Fruit fly (Drosophila melanogaster) whole organism, embryonic: ENCODE results near the gene Nep2.
A peak's percentile ranks its signal among the peaks of the same experiment; 100 is the strongest.

Experiments used
- Bgb ChIP-seq: fragments of 200-800 bp; sonication (Bioruptor generic); IDR thresholded peaks from 2 replicates; pipeline ENCODE4 v1.3.6; 2022; ENCODE audit warnings: missing biosample characterization, missing genetic modification characterization; ENCODE audit not compliant: partially characterized antibody
- CG11504 ChIP-seq: fragments of 200-800 bp; sonication (Bioruptor generic); optimal IDR thresholded peaks from 3 replicates; lab custom pipeline; 2019; ENCODE audit warnings: missing biosample characterization, mild to moderate bottlenecking, missing genetic modification characterization, moderate library complexity
- CG12104 ChIP-seq: fragments of 200-800 bp; sonication (Bioruptor generic); optimal IDR thresholded peaks from 3 replicates; lab custom pipeline; 2016; ENCODE audit warnings: missing biosample characterization, missing genetic modification characterization
- CG2889 ChIP-seq: fragments of 200-800 bp; sonication (Bioruptor generic); IDR thresholded peaks from 3 replicates; pipeline ENCODE4 v1.3.6; 2022; ENCODE audit warnings: missing biosample characterization, missing genetic modification characterization
- CG32532 ChIP-seq: fragments of 200-800 bp; sonication (Bioruptor generic); IDR thresholded peaks from 2 replicates; pipeline ENCODE4 v1.3.6; 2022; ENCODE audit warnings: missing biosample characterization, missing genetic modification characterization
- CG32767 ChIP-seq: fragments of 200-800 bp; sonication (Bioruptor generic); IDR thresholded peaks from 2 replicates; pipeline ENCODE4 v1.3.6; 2022; ENCODE audit warnings: missing biosample characterization, missing genetic modification characterization
- CG3838 ChIP-seq: fragments of 200-800 bp; sonication (Bioruptor generic); optimal IDR thresholded peaks from 3 replicates; lab custom pipeline; 2016; ENCODE audit warnings: missing biosample characterization, missing genetic modification characterization
- CG3995 ChIP-seq: fragments of 200-800 bp; sonication (Bioruptor generic); optimal IDR thresholded peaks from 3 replicates; lab custom pipeline; 2016; ENCODE audit warnings: missing biosample characterization, missing genetic modification characterization
- CG5180 ChIP-seq: fragments of 200-800 bp; sonication (Bioruptor generic); optimal IDR thresholded peaks from 3 replicates; lab custom pipeline; 2017; ENCODE audit warnings: missing biosample characterization, missing genetic modification characterization, mild to moderate bottlenecking, moderate library complexity, missing genetic modification reagents
- CG7839 ChIP-seq: fragments of 200-800 bp; sonication (Bioruptor generic); optimal IDR thresholded peaks from 3 replicates; lab custom pipeline; 2018; ENCODE audit warnings: missing biosample characterization, mild to moderate bottlenecking, missing genetic modification characterization, moderate library complexity
- CG8359 ChIP-seq: fragments of 200-800 bp; sonication (Bioruptor generic); optimal IDR thresholded peaks from 2 replicates; lab custom pipeline; 2017; ENCODE audit warnings: missing biosample characterization, mild to moderate bottlenecking, missing genetic modification characterization, borderline replicate concordance
- CTCF ChIP-seq: fragments of 200-800 bp; sonication (Bioruptor generic); optimal IDR thresholded peaks from 2 replicates; lab custom pipeline; 2017; ENCODE audit warnings: missing biosample characterization, mild to moderate bottlenecking, missing genetic modification characterization, moderate library complexity
- Dbx ChIP-seq: fragments of 200-800 bp; sonication (Bioruptor generic); IDR thresholded peaks from 3 replicates; pipeline ENCODE4 v1.3.6; 2022; ENCODE audit warnings: missing biosample characterization, missing genetic modification characterization
- Drgx ChIP-seq: fragments of 200-800 bp; sonication (Bioruptor generic); IDR thresholded peaks from 2 replicates; pipeline ENCODE4 v1.3.6; 2022; ENCODE audit warnings: missing biosample characterization, missing genetic modification characterization
- Ets65A ChIP-seq: fragments of 200-800 bp; sonication (Bioruptor generic); peaks from one replicate; lab custom pipeline; 2016; ENCODE audit warnings: missing biosample characterization, missing genetic modification characterization
- Gsc ChIP-seq: fragments of 200-800 bp; sonication (Bioruptor generic); IDR thresholded peaks from 2 replicates; pipeline ENCODE4 v1.3.6; 2022; ENCODE audit warnings: missing biosample characterization, missing genetic modification characterization
- Hr78 ChIP-seq, 2 experiments: fragments of 200-800 bp in 1 of 2; fragments of >200 bp in 1 of 2; sonication (Bioruptor generic) in 1 of 2; optimal IDR thresholded peaks; 2 replicates each; lab custom pipeline; 2017 to 2019; ENCODE audit warnings: missing biosample characterization in 2 of 2, missing genetic modification characterization in 2 of 2, mild to moderate bottlenecking in 1 of 2, moderate library complexity in 1 of 2
- Hsf ChIP-seq: fragments of 200-800 bp; sonication (Bioruptor generic); optimal IDR thresholded peaks from 3 replicates; lab custom pipeline; 2016; ENCODE audit warnings: missing biosample characterization, missing genetic modification characterization
- Meics ChIP-seq: fragments of 200-800 bp; sonication (Bioruptor generic); optimal IDR thresholded peaks from 2 replicates; lab custom pipeline; 2017; ENCODE audit warnings: missing biosample characterization, mild to moderate bottlenecking, missing genetic modification characterization
- Nf-YC ChIP-seq: fragments of 200-800 bp; optimal IDR thresholded peaks from 3 replicates; lab custom pipeline; 2019; ENCODE audit warnings: missing biosample characterization, mild to moderate bottlenecking, missing genetic modification characterization, moderate library complexity
- Pdp1 ChIP-seq, 2 experiments: fragments of 200-800 bp; sonication (Bioruptor generic); optimal IDR thresholded peaks; 3 replicates each; lab custom pipeline; 2016; ENCODE audit warnings: missing biosample characterization in 2 of 2, missing genetic modification characterization in 2 of 2, mild to moderate bottlenecking in 1 of 2, moderate library complexity in 1 of 2
- Tbp ChIP-seq: fragments of >200 bp; optimal IDR thresholded peaks from 2 replicates; lab custom pipeline; 2018; ENCODE audit warnings: missing biosample characterization, missing genetic modification characterization
- bcd ChIP-seq: fragments of 200-800 bp; sonication (Bioruptor generic); optimal IDR thresholded peaks from 2 replicates; lab custom pipeline; 2017; ENCODE audit warnings: missing biosample characterization, mild to moderate bottlenecking, missing genetic modification characterization
- caup ChIP-seq: fragments of 200-800 bp; sonication (Bioruptor generic); optimal IDR thresholded peaks from 3 replicates; lab custom pipeline; 2017; ENCODE audit warnings: missing biosample characterization, mild to moderate bottlenecking, missing genetic modification characterization, moderate library complexity; ENCODE audit not compliant: severe bottlenecking
- chinmo ChIP-seq: fragments of 200-800 bp; sonication (Bioruptor generic); IDR thresholded peaks from 4 replicates; pipeline ENCODE4 v1.3.6; 2022; ENCODE audit warnings: missing biosample characterization, missing genetic modification characterization; ENCODE audit not compliant: partially characterized antibody
- chm ChIP-seq: fragments of 200-800 bp; sonication (Bioruptor generic); IDR thresholded peaks from 2 replicates; pipeline ENCODE4 v1.3.6; 2022; ENCODE audit warnings: missing biosample characterization, missing genetic modification characterization
- crol ChIP-seq: fragments of 200-800 bp; sonication (Bioruptor generic); IDR thresholded peaks from 2 replicates; pipeline ENCODE4 v1.3.6; 2022; ENCODE audit warnings: missing biosample characterization, missing genetic modification characterization
- fd102C ChIP-seq: fragments of 200-800 bp; sonication (Bioruptor generic); optimal IDR thresholded peaks from 2 replicates; lab custom pipeline; 2018; ENCODE audit warnings: missing biosample characterization, mild to moderate bottlenecking, missing genetic modification characterization, moderate library complexity
- grau ChIP-seq: fragments of 200-800 bp; optimal IDR thresholded peaks from 3 replicates; lab custom pipeline; 2019; ENCODE audit warnings: missing biosample characterization, mild to moderate bottlenecking, missing genetic modification characterization, moderate library complexity
- grn ChIP-seq: fragments of 200-800 bp; sonication (Bioruptor generic); optimal IDR thresholded peaks from 3 replicates; lab custom pipeline; 2017; ENCODE audit warnings: missing biosample characterization, missing genetic modification characterization
- kni ChIP-seq: fragments of 200-800 bp; sonication (Bioruptor generic); optimal IDR thresholded peaks from 3 replicates; lab custom pipeline; 2017; ENCODE audit warnings: mild to moderate bottlenecking, missing biosample characterization, missing genetic modification reagents, missing genetic modification characterization
- lola ChIP-seq, 3 experiments: fragments of >200 bp in 2 of 3; fragments of 200-800 bp in 1 of 3; sonication (Bioruptor generic) in 1 of 3; optimal IDR thresholded peaks; 2 replicates each; lab custom pipeline; 2017 to 2019; ENCODE audit warnings: missing biosample characterization in 3 of 3, missing genetic modification characterization in 3 of 3, mild to moderate bottlenecking in 1 of 3, moderate library complexity in 1 of 3
- mld ChIP-seq: fragments of 200-800 bp; sonication (Bioruptor generic); IDR thresholded peaks from 3 replicates; pipeline ENCODE4 v1.3.6; 2022; ENCODE audit warnings: missing biosample characterization, missing genetic modification characterization; ENCODE audit not compliant: partially characterized antibody
- pfk ChIP-seq: fragments of 200-800 bp; sonication (Bioruptor generic); optimal IDR thresholded peaks from 2 replicates; lab custom pipeline; 2018; ENCODE audit warnings: missing biosample characterization, mild to moderate bottlenecking, missing genetic modification characterization, moderate library complexity
- ranshi ChIP-seq: fragments of 200-800 bp; sonication (Bioruptor generic); IDR thresholded peaks from 2 replicates; pipeline ENCODE4 v1.3.6; 2022; ENCODE audit warnings: missing biosample characterization, missing genetic modification characterization
- sens ChIP-seq: fragments of 200-800 bp; sonication (Bioruptor generic); peaks from one replicate; lab custom pipeline; 2016; ENCODE audit warnings: missing biosample characterization, missing genetic modification characterization

The Nep2 gene

DNA sequence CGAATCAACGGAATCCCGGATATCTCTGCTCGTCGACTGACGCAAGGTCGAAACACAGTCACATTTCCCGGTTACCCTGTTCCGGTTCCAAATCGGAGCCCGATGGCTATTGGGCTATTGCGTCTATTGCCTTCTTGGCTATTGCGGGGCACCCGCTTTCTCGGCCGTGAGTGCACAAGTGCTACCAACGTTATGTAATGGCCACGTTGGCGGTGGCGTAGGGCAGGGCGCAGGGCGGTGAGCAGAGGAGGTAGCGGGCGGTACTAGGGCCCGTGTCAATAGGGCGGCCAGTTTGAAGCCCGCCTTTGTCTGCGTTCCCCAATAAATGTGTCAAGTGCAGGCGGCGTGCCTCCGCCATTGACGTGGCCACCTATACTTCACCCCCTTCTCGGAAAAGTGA lies 5.4 kb downstream of the Nep2 start:
- TF ChIP-seq Tbp (GFP tag; lab: Kevin White, UChicago) (no peak), Ets65A (peak; percentile 48), Hr78 (GFP tag; optimal IDR thresholded peaks at IDR 0.05; lab: Kevin White, UChicago) (peak in 1 of 2 experiments; percentile 27), crol (GFP tag; lab: Robert Waterston, UW) (peak; percentile 65), CG32532 (GFP tag; lab: Robert Waterston, UW) (0 out of 2 replicates have a peak, but pooled peaks have one; percentile 15), CG7839 (no peak), kni (GFP tag; lab: Kevin White, UChicago) (peak; percentile 67), Drgx (GFP tag; lab: Robert Waterston, UW) (0 out of 2 replicates have a peak, but pooled peaks have one; percentile 17), Bgb (GFP tag; lab: Robert Waterston, UW) (0 out of 2 replicates have a peak, but pooled peaks have one; percentile 29), Pdp1 (GFP tag; optimal IDR thresholded peaks at IDR 0.05; lab: Kevin White, UChicago) (peak in 1 of 2 experiments; percentile 79)

DNA sequence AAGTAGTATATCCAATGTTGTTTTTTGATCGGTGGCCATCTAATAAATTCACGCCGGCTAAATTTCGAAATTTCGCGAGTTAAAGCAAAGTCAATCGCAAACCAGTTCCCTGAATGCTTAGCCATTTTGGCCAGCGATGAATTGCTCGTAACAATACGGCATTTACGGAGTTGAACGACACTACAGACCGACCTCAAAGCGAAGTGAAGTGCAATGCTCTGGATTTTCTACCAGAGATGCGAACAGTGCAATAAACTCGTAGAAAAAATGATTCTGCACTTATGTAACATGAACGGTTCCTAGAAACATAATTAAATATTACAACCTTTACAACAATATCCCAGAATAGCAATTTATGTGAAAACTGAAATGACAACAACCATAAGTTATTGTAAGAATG lies 6.3 kb downstream of the Nep2 start:
- TF ChIP-seq Pdp1 (GFP tag; optimal IDR thresholded peaks at IDR 0.05; lab: Kevin White, UChicago) (peak in 1 of 2 experiments; percentile 35), sens (GFP tag; lab: Kevin White, UChicago) (peak; percentile 17), Dbx (GFP tag; lab: Robert Waterston, UW) (no peak)

DNA sequence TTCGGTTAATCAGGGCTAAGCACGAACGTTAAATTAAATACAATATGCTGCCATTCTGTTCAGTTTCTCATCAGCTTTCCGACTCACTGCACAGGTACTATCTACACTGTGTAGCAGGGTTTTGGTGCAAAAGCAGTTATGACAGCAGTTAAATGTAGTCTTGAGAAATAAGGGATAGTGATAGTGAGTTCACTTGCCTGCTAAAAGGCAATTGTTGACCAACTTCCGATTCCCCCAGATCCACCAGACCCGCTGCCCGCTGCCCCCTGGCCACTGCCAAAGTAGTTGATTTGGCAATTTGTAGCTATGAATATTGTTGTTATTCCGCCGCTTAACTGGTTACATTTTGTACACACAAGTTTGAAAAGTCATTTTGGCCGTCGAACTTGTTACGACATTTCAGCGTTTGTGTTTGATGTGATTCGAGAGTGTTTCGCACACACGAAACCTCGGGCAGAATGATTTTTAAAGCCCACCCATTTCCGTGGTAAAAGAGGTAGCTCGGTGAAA lies 7.3 kb downstream of the Nep2 start:
- TF ChIP-seq Drgx (GFP tag; lab: Robert Waterston, UW) (peak; percentile 54), CG8359 (no peak), grau (tag; lab: Kevin White, UChicago) (no peak), fd102C (GFP tag; lab: Kevin White, UChicago) (no peak), CG12104 (GFP tag; lab: Kevin White, UChicago) (no peak), CG3838 (GFP tag; lab: Kevin White, UChicago) (no peak), CG5180 (GFP tag; lab: Kevin White, UChicago) (peak; percentile 93), mld (GFP tag; lab: Robert Waterston, UW) (no peak), CG32767 (GFP tag; lab: Robert Waterston, UW) (no peak), CG2889 (0 out of 3 replicates have a peak, but pooled peaks have one; percentile 8), caup (GFP tag; lab: Kevin White, UChicago) (no peak), lola (GFP tag; optimal IDR thresholded peaks at IDR 0.05; lab: Kevin White, UChicago) (no peak)
- TF ChIP-seq, all 482 proteins: peak for 3

DNA sequence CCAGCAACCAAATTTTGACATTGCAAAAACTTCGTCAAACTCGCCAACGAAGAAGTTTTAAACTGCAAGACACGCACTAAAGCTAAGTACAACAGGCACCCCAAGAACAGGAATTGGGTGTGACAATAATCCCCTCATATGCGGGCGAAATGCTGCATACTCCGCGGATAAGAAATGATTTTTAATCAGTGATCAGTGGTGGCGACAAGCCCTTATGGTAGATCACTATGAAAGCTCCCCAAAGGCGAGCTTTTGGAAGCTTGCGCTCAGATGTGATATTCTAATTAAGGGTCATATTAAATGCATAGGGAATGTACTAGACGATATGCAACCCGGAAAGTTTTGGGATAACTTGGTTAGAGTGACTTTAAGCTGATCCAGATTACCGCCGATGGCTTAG lies 14.1 kb downstream of the Nep2 start:
- TF ChIP-seq lola (GFP tag; optimal IDR thresholded peaks at IDR 0.05; lab: Kevin White, UChicago) (peak in 1 of 3 experiments; percentile 21), ranshi (no peak), pfk (GFP tag; lab: Kevin White, UChicago) (no peak), CTCF (GFP tag; lab: Kevin White, UChicago) (peak; percentile 51), chm (GFP tag; lab: Robert Waterston, UW) (no peak), CG11504 (no peak), bcd (GFP tag; lab: Kevin White, UChicago) (no peak), Meics (peak; percentile 92), grn (GFP tag; lab: Kevin White, UChicago) (peak; percentile 58), Gsc (no peak), chinmo (GFP tag; lab: Robert Waterston, UW) (0 out of 4 replicates have a peak, but pooled peaks have one; percentile 15), Nf-YC (tag; lab: Kevin White, UChicago) (no peak), Hsf (GFP tag; lab: Kevin White, UChicago) (no peak), Hr78 (GFP tag; optimal IDR thresholded peaks at IDR 0.05; lab: Kevin White, UChicago) (peak in 1 of 2 experiments; percentile 51), CG3995 (peak; percentile 71)
- TF ChIP-seq, all 482 proteins: peak for 7
